Worm (Caenorhabditis elegans): ENCODE data around the gene acr-16.

DNA sequence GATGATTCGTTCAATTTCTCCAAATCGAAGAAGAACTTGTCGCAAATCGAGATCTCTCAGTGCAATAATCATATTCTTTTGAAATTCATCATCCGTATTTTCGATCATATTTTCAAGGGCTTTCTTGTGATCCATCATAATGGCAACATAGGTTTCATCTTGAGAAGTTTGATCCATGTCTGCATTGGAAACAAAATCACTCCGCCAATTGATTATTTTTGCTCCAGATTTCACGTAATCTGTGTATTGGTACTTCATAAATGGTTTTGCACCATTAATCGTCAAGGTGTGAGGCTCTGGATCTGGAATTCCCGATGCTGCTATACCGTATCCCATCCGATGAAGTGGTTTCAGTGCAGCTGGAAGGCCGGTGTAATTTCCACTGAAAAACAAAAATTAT, 44.6 kb upstream of the acr-16 start:
- TF ChIP-seq W03F9.2 (tag; optimal IDR thresholded peaks at IDR 0.05) (no peak), dao-5 (tag; optimal IDR thresholded peaks at IDR 0.05) (no peak)
